Worm (Caenorhabditis elegans): ENCODE measurements around the gene nhl-1.

ce11 chrIII:9118314-9118850, 35.3 kb downstream of the nhl-1 start, which contains the start of gene grl-11:
- TF ChIP-seq ets-5 (GFP tag; IDR thresholded peaks at IDR 0.05) (no peak), ama-1 (optimal IDR thresholded peaks at IDR 0.05) (no peak), nhr-76 (tag; optimal IDR thresholded peaks at IDR 0.05) (no peak), F16B12.6 (tag; optimal IDR thresholded peaks at IDR 0.05) (no peak), tlp-1 (tag; optimal IDR thresholded peaks at IDR 0.05) (no peak), lsy-2 (tag; optimal IDR thresholded peaks at IDR 0.05) (no peak), dpl-1 (GFP tag; optimal IDR thresholded peaks at IDR 0.05) (no peak)

Measured in whole organism, L1 larva.